Fruit fly (Drosophila melanogaster): Measurements from ENCODE around the gene CG44405.
A peak's percentile ranks its signal among the peaks of the same experiment; 100 is the strongest.

The CG44405 gene

DNA sequence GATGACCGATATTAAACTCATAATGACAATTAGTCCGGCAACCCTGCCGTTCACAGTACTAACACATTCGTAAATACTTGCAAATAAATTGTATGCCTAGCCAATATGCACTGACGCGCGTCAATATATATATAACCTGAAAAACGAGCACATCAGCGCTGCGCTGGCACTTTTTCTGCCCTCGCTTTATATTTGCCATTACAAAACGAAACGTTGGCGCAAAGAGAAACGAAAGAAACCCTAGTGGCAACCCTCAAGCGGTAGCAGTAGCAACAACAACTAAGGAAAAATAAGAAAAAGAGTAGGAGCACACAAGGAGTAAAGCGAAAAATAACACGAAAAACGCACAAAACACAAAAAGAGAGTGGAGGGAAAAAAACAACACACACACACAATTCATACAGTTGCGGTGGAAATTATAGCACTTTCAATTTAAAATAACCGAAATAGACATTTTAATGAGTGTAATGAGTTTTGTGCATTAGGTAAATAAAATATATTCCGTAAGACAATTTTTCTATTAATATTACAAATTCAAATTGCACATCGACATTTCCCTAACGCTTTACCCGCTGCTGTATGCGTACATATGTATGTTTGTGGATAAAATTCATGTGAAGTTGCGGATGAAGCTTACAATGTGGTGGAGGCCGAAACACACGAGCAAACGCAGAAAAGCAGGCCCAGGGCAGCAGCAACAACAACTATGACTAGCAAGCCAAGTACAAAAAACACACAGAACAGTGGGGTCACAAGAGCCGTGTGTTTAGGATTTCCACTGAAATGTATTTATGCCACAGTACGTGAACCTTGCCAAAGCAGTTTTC is 8.8 kb upstream of the CG44405 start:
- TF ChIP-seq achi (GFP tag; optimal IDR thresholded peaks at IDR 0.05) (peak; percentile 99), CG1621 (tag; optimal IDR thresholded peaks at IDR 0.05) (peak; percentile 99), topi (GFP tag; optimal IDR thresholded peaks at IDR 0.05) (peak; percentile 99), Sox14 (GFP tag; optimal IDR thresholded peaks at IDR 0.05) (peak; percentile 99), pdm3 (GFP tag; optimal IDR thresholded peaks at IDR 0.05) (peak; percentile 99), CG6276 (GFP tag; optimal IDR thresholded peaks at IDR 0.05) (peak; percentile 99), CG6808 (GFP tag; optimal IDR thresholded peaks at IDR 0.05) (peak; percentile 99), Hr4 (GFP tag; optimal IDR thresholded peaks at IDR 0.05) (peak; percentile 99), CG9139 (GFP tag; optimal IDR thresholded peaks at IDR 0.05) (peak; percentile 98), dsx (GFP tag; optimal IDR thresholded peaks at IDR 0.05; ENCODE audit: poor library complexity, severe bottlenecking) (peak; percentile 99), Blimp-1 (GFP tag; optimal IDR thresholded peaks at IDR 0.05) (peak; percentile 96), CG7368 (GFP tag; optimal IDR thresholded peaks at IDR 0.05) (peak; percentile 99), Met (GFP tag; optimal IDR thresholded peaks at IDR 0.05) (peak; percentile 99), salr (GFP tag; optimal IDR thresholded peaks at IDR 0.05) (peak; percentile 98 to 99), Lpt (GFP tag; optimal IDR thresholded peaks at IDR 0.05) (peak; percentile 99), CG3032 (tag; optimal IDR thresholded peaks at IDR 0.05) (peak; percentile 99), CG31627 (GFP tag; optimal IDR thresholded peaks at IDR 0.05) (peak; percentile 99), fd85E (GFP tag; optimal IDR thresholded peaks at IDR 0.05) (peak; percentile 96), net (GFP tag; optimal IDR thresholded peaks at IDR 0.05) (peak; percentile 99), svp (GFP tag) (peak; percentile 100), CG11902 (GFP tag; optimal IDR thresholded peaks at IDR 0.05) (peak; percentile 97), vri (GFP tag; optimal IDR thresholded peaks at IDR 0.05) (peak; percentile 98), Hr39 (GFP tag; optimal IDR thresholded peaks at IDR 0.05) (peak; percentile 99), CG6792 (GFP tag; optimal IDR thresholded peaks at IDR 0.05) (peak; percentile 99), CG4318 (GFP tag; optimal IDR thresholded peaks at IDR 0.05) (peak; percentile 97), CG8319 (GFP tag; optimal IDR thresholded peaks at IDR 0.05) (peak; percentile 98), acj6 (GFP tag; optimal IDR thresholded peaks at IDR 0.05) (peak; percentile 99), CG8119 (GFP tag; IDR thresholded peaks at IDR 0.05) (peak; percentile 100), Eip93F (GFP tag; optimal IDR thresholded peaks at IDR 0.05) (peak; percentile 99), dac (GFP tag; optimal IDR thresholded peaks at IDR 0.05) (peak; percentile 98), CG3919 (GFP tag; optimal IDR thresholded peaks at IDR 0.05) (peak; percentile 99), Hr38 (GFP tag; optimal IDR thresholded peaks at IDR 0.05) (peak; percentile 86), CG6163 (GFP tag; IDR thresholded peaks at IDR 0.05) (peak; percentile 99), Eip75B (GFP tag; optimal IDR thresholded peaks at IDR 0.05) (peak; percentile 99), esn (GFP tag; optimal IDR thresholded peaks at IDR 0.05) (peak; percentile 100), Ets96B (tag; optimal IDR thresholded peaks at IDR 0.05) (peak; percentile 99), ss (GFP tag; optimal IDR thresholded peaks at IDR 0.05) (peak; percentile 99), Eip78C (GFP tag) (peak; percentile 100), Gug (GFP tag; IDR thresholded peaks at IDR 0.05) (peak; percentile 98), OdsH (GFP tag; optimal IDR thresholded peaks at IDR 0.05) (peak; percentile 99), Sox102F (GFP tag; optimal IDR thresholded peaks at IDR 0.05) (peak; percentile 99), spab (GFP tag; optimal IDR thresholded peaks at IDR 0.05) (peak; percentile 99), Sox15 (GFP tag; optimal IDR thresholded peaks at IDR 0.05) (peak; percentile 97), CG6854 (GFP tag; optimal IDR thresholded peaks at IDR 0.05) (peak; percentile 98), CG11762 (GFP tag; optimal IDR thresholded peaks at IDR 0.05; ENCODE audit: insufficient read depth) (peak; percentile 99), eg (GFP tag; IDR thresholded peaks at IDR 0.05) (peak; percentile 99), Ets21C (GFP tag; optimal IDR thresholded peaks at IDR 0.05) (peak; percentile 98), CG16779 (tag; optimal IDR thresholded peaks at IDR 0.05) (peak; percentile 99), cyc (GFP tag; optimal IDR thresholded peaks at IDR 0.05) (peak; percentile 99), CG15336 (GFP tag; IDR thresholded peaks at IDR 0.05) (peak; percentile 100)
